Worm (Caenorhabditis elegans): ENCODE results near the gene hot-4.

hot-4 gene

ce11 chrIII:6180294-6180693 lies 36.9 kb upstream of the hot-4 start:
- TF ChIP-seq cog-1 (tag; optimal IDR thresholded peaks at IDR 0.05): no peak
- TF ChIP-seq ref-1 (GFP tag; conservative IDR thresholded peaks at IDR 0.05): no peak
- no peak for TF ChIP-seq tab-1 (GFP tag; IDR thresholded peaks at IDR 0.05)
- TF ChIP-seq flt-1 (GFP tag; IDR thresholded peaks at IDR 0.05): no peak
- no peak for TF ChIP-seq ztf-23 (GFP tag; IDR thresholded peaks at IDR 0.05)
- TF ChIP-seq ztf-29 (GFP tag; IDR thresholded peaks at IDR 0.05): no peak
- TF ChIP-seq klf-2 (GFP tag; conservative IDR thresholded peaks at IDR 0.05): no peak
- TF ChIP-seq med-1 (GFP tag; optimal IDR thresholded peaks at IDR 0.05; ENCODE audit: insufficient read depth): no peak
- no peak for TF ChIP-seq T22C8.4 (GFP tag; IDR thresholded peaks at IDR 0.05)

- TF ChIP-seq ref-1 (GFP tag; conservative IDR thresholded peaks at IDR 0.05) (no peak), flt-1 (GFP tag; IDR thresholded peaks at IDR 0.05) (no peak), ztf-23 (GFP tag; IDR thresholded peaks at IDR 0.05) (no peak), cog-1 (tag; optimal IDR thresholded peaks at IDR 0.05) (no peak), med-1 (GFP tag; optimal IDR thresholded peaks at IDR 0.05; ENCODE audit: insufficient read depth) (no peak), T22C8.4 (GFP tag; IDR thresholded peaks at IDR 0.05) (no peak), ztf-29 (GFP tag; IDR thresholded peaks at IDR 0.05) (no peak), tab-1 (GFP tag; IDR thresholded peaks at IDR 0.05) (no peak), klf-2 (GFP tag; conservative IDR thresholded peaks at IDR 0.05) (no peak)
Observed at ce11 chrIII:6183118-6183517, 34.1 kb upstream of the hot-4 start, which contains the start of gene nas-28. Gene nas-28 (minus strand): TSS chrIII:6183218.

ce11 chrIII:6190810-6191209 lies 26.4 kb upstream of the hot-4 start, which contains the start of gene C23G10.5:
Gene C23G10.5 (plus strand): TSS chrIII:6191110.
- TF ChIP-seq flt-1 (GFP tag; IDR thresholded peaks at IDR 0.05): no peak
- TF ChIP-seq ztf-23 (GFP tag; IDR thresholded peaks at IDR 0.05): no peak
- TF ChIP-seq cog-1 (tag; optimal IDR thresholded peaks at IDR 0.05): no peak
- TF ChIP-seq ztf-29 (GFP tag; IDR thresholded peaks at IDR 0.05): no peak
- no peak for TF ChIP-seq tab-1 (GFP tag; IDR thresholded peaks at IDR 0.05)
- TF ChIP-seq med-1 (GFP tag; optimal IDR thresholded peaks at IDR 0.05; ENCODE audit: insufficient read depth): no peak
- no peak for TF ChIP-seq T22C8.4 (GFP tag; IDR thresholded peaks at IDR 0.05)

- TF ChIP-seq T22C8.4 (GFP tag; IDR thresholded peaks at IDR 0.05): no peak
- no peak for TF ChIP-seq klf-2 (GFP tag; conservative IDR thresholded peaks at IDR 0.05)
- no peak for TF ChIP-seq flt-1 (GFP tag; IDR thresholded peaks at IDR 0.05)
Observed at ce11 chrIII:6194480-6194879, 22.7 kb upstream of the hot-4 start, which contains the start of gene ugt-66. Gene ugt-66 (minus strand): TSS chrIII:6194580.

- no peak for TF ChIP-seq ztf-23 (GFP tag; IDR thresholded peaks at IDR 0.05)
- TF ChIP-seq cog-1 (tag; optimal IDR thresholded peaks at IDR 0.05): no peak
- TF ChIP-seq T22C8.4 (GFP tag; IDR thresholded peaks at IDR 0.05): no peak
- no peak for TF ChIP-seq med-1 (GFP tag; optimal IDR thresholded peaks at IDR 0.05; ENCODE audit: insufficient read depth)
- TF ChIP-seq ztf-29 (GFP tag; IDR thresholded peaks at IDR 0.05): no peak
- TF ChIP-seq klf-2 (GFP tag; conservative IDR thresholded peaks at IDR 0.05): no peak
Observed at ce11 chrIII:6195718-6196117, 21.5 kb upstream of the hot-4 start.

- TF ChIP-seq ref-1 (GFP tag; conservative IDR thresholded peaks at IDR 0.05) (no peak), ztf-23 (GFP tag; IDR thresholded peaks at IDR 0.05) (peak; percentile 74), T22C8.4 (GFP tag; IDR thresholded peaks at IDR 0.05) (peak; percentile 76)
Observed at ce11 chrIII:6198378-6199234, 18.6 kb upstream of the hot-4 start, which contains the start of the genes C23G10.7 and rpn-2. Gene C23G10.7 (minus strand): TSS chrIII:6198414. Gene rpn-2 (plus strand): TSS chrIII:6199184.

- TF ChIP-seq klf-2 (GFP tag; conservative IDR thresholded peaks at IDR 0.05) (no peak), med-1 (GFP tag; optimal IDR thresholded peaks at IDR 0.05; ENCODE audit: insufficient read depth) (no peak), cog-1 (tag; optimal IDR thresholded peaks at IDR 0.05) (no peak), tab-1 (GFP tag; IDR thresholded peaks at IDR 0.05) (no peak), ref-1 (GFP tag; conservative IDR thresholded peaks at IDR 0.05) (no peak), ztf-23 (GFP tag; IDR thresholded peaks at IDR 0.05) (no peak), T22C8.4 (GFP tag; IDR thresholded peaks at IDR 0.05) (no peak), flt-1 (GFP tag; IDR thresholded peaks at IDR 0.05) (no peak)
Observed at ce11 chrIII:6201325-6201724, 15.9 kb upstream of the hot-4 start.

- TF ChIP-seq flt-1 (GFP tag; IDR thresholded peaks at IDR 0.05) (no peak), med-1 (GFP tag; optimal IDR thresholded peaks at IDR 0.05; ENCODE audit: insufficient read depth) (no peak), ref-1 (GFP tag; conservative IDR thresholded peaks at IDR 0.05) (no peak), klf-2 (GFP tag; conservative IDR thresholded peaks at IDR 0.05) (no peak), cog-1 (tag; optimal IDR thresholded peaks at IDR 0.05) (no peak), ztf-29 (GFP tag; IDR thresholded peaks at IDR 0.05) (no peak), T22C8.4 (GFP tag; IDR thresholded peaks at IDR 0.05) (no peak), ztf-23 (GFP tag; IDR thresholded peaks at IDR 0.05) (no peak), tab-1 (GFP tag; IDR thresholded peaks at IDR 0.05) (no peak)
Observed at ce11 chrIII:6202440-6202839, 14.8 kb upstream of the hot-4 start.

ce11 chrIII:6206161-6206853 lies 10.9 kb upstream of the hot-4 start, which contains the start of the genes sna-3 and rps-3:
Gene sna-3 (minus strand): TSS chrIII:6206211.
Gene rps-3 (plus strand): TSS chrIII:6206803.
- TF ChIP-seq ref-1 (GFP tag; conservative IDR thresholded peaks at IDR 0.05): no peak
- no peak for TF ChIP-seq med-1 (GFP tag; optimal IDR thresholded peaks at IDR 0.05; ENCODE audit: insufficient read depth)
- TF ChIP-seq flt-1 (GFP tag; IDR thresholded peaks at IDR 0.05): no peak
- TF ChIP-seq ztf-29 (GFP tag; IDR thresholded peaks at IDR 0.05): no peak
- TF ChIP-seq tab-1 (GFP tag; IDR thresholded peaks at IDR 0.05): no peak
- no peak for TF ChIP-seq klf-2 (GFP tag; conservative IDR thresholded peaks at IDR 0.05)
- TF ChIP-seq ztf-23 (GFP tag; IDR thresholded peaks at IDR 0.05): no peak
- TF ChIP-seq cog-1 (tag; optimal IDR thresholded peaks at IDR 0.05): no peak
- TF ChIP-seq T22C8.4 (GFP tag; IDR thresholded peaks at IDR 0.05): no peak
